Worm (Caenorhabditis elegans): ENCODE results near the gene Y70G10A.4.

ce11 chrIII:10215882-10216281, 6.1 kb upstream of the Y70G10A.4 start:
- TF ChIP-seq klf-2 (GFP tag; conservative IDR thresholded peaks at IDR 0.05) (no peak), ref-1 (GFP tag; conservative IDR thresholded peaks at IDR 0.05) (no peak), med-1 (GFP tag; optimal IDR thresholded peaks at IDR 0.05; ENCODE audit: insufficient read depth) (no peak), flt-1 (GFP tag; IDR thresholded peaks at IDR 0.05) (no peak), tab-1 (GFP tag; IDR thresholded peaks at IDR 0.05) (no peak), T22C8.4 (GFP tag; IDR thresholded peaks at IDR 0.05) (no peak), ztf-29 (GFP tag; IDR thresholded peaks at IDR 0.05) (no peak), cog-1 (tag; optimal IDR thresholded peaks at IDR 0.05) (no peak), ztf-23 (GFP tag; IDR thresholded peaks at IDR 0.05) (no peak)

All from whole organism, midembryonic.